Worm (Caenorhabditis elegans) whole organism, early embryonic: Measurements from ENCODE around the gene AC3.5.

Experiments
- B0310.2 ChIP-seq: sonication (generic microtip); optimal IDR thresholded peaks from 2 replicates; lab custom pipeline; 2016; ENCODE audit warnings: mild to moderate bottlenecking, missing genetic modification characterization, missing compliant biosample characterization
- ama-1 ChIP-seq: fragments of 150-350 bp; optimal IDR thresholded peaks from 2 replicates; lab custom pipeline; 2014
- ceh-13 ChIP-seq: fragments of 200-800 bp; sonication (Bioruptor generic); optimal IDR thresholded peaks from 2 replicates; lab custom pipeline; 2018; ENCODE audit warnings: mild to moderate bottlenecking, missing genetic modification characterization, missing compliant biosample characterization
- hmbx-1 ChIP-seq: sonication (generic microtip); optimal IDR thresholded peaks from 2 replicates; lab custom pipeline; 2016; ENCODE audit warnings: mild to moderate bottlenecking, missing genetic modification characterization, missing compliant biosample characterization
- scrt-1 ChIP-seq: fragments of 200-800 bp; sonication (Bioruptor generic); IDR thresholded peaks from 2 replicates; pipeline ENCODE4 v1.3.6; 2022; ENCODE audit warnings: missing genetic modification characterization, missing compliant biosample characterization

- TF ChIP-seq B0310.2 (no peak), ceh-13 (GFP tag; lab: Kevin White, UChicago) (no peak), hmbx-1 (no peak), ama-1 (lab: Kevin White, UChicago) (no peak), scrt-1 (GFP tag; lab: Robert Waterston, UW) (no peak)
Observed at ce11 chrV:10418961-10419360, 30.6 kb downstream of the AC3.5 start, which contains the start of gene F15H10.5.
